Fruit fly (Drosophila melanogaster) whole organism, embryonic: ENCODE data around the gene CG17376.
A peak's percentile ranks its signal among the peaks of the same experiment; 100 is the strongest.

Experiments used
- B-H2 ChIP-seq: fragments of 200-800 bp; sonication (Bioruptor generic); optimal IDR thresholded peaks from 2 replicates; lab custom pipeline; 2018; ENCODE audit warnings: missing biosample characterization, mild to moderate bottlenecking, missing genetic modification characterization
- BEAF-32 ChIP-seq: fragments of 200-800 bp; sonication (Bioruptor generic); optimal IDR thresholded peaks from 3 replicates; lab custom pipeline; 2017; ENCODE audit warnings: missing biosample characterization, missing genetic modification characterization, mild to moderate bottlenecking, moderate library complexity, missing genetic modification reagents
- Bgb ChIP-seq: fragments of 200-800 bp; sonication (Bioruptor generic); IDR thresholded peaks from 2 replicates; pipeline ENCODE4 v1.3.6; 2022; ENCODE audit warnings: missing biosample characterization, missing genetic modification characterization; ENCODE audit not compliant: partially characterized antibody
- CG10654 ChIP-seq: fragments of 200-800 bp; sonication (Bioruptor generic); optimal IDR thresholded peaks from 2 replicates; lab custom pipeline; 2016; ENCODE audit warnings: missing biosample characterization, missing genetic modification characterization
- CG11398 ChIP-seq: fragments of 200-800 bp; sonication (Bioruptor generic); optimal IDR thresholded peaks from 2 replicates; lab custom pipeline; 2016; ENCODE audit warnings: missing biosample characterization, missing genetic modification characterization
- CG11723 ChIP-seq: fragments of 200-800 bp; sonication (Bioruptor generic); optimal IDR thresholded peaks from 2 replicates; lab custom pipeline; 2017; ENCODE audit warnings: missing biosample characterization, mild to moderate bottlenecking, missing genetic modification characterization
- CG12071 ChIP-seq: fragments of 200-800 bp; sonication (Bioruptor generic); optimal IDR thresholded peaks from 3 replicates; lab custom pipeline; 2018; ENCODE audit warnings: missing biosample characterization, mild to moderate bottlenecking, missing genetic modification characterization
- CG15011 ChIP-seq: fragments of 200-800 bp; sonication (Bioruptor generic); optimal IDR thresholded peaks from 3 replicates; lab custom pipeline; 2018; ENCODE audit warnings: missing biosample characterization, mild to moderate bottlenecking, missing genetic modification characterization
- CG15514 ChIP-seq: fragments of 200-800 bp; sonication (Bioruptor generic); optimal IDR thresholded peaks from 3 replicates; lab custom pipeline; 2017; ENCODE audit warnings: missing biosample characterization, missing genetic modification characterization, mild to moderate bottlenecking, moderate library complexity, missing genetic modification reagents
- CG17385 ChIP-seq: fragments of 200-800 bp; sonication (Bioruptor generic); optimal IDR thresholded peaks from 3 replicates; lab custom pipeline; 2018; ENCODE audit warnings: missing biosample characterization, mild to moderate bottlenecking, missing genetic modification characterization
- CG17568 ChIP-seq: fragments of 200-800 bp; sonication (Bioruptor generic); optimal IDR thresholded peaks from 2 replicates; lab custom pipeline; 2018; ENCODE audit warnings: missing biosample characterization, mild to moderate bottlenecking, missing genetic modification characterization, moderate library complexity
- CG32767 ChIP-seq: fragments of 200-800 bp; sonication (Bioruptor generic); IDR thresholded peaks from 2 replicates; pipeline ENCODE4 v1.3.6; 2022; ENCODE audit warnings: missing biosample characterization, missing genetic modification characterization
- CG3407 ChIP-seq: fragments of 200-800 bp; sonication (Bioruptor generic); optimal IDR thresholded peaks from 2 replicates; lab custom pipeline; 2018; ENCODE audit warnings: missing biosample characterization, mild to moderate bottlenecking, missing genetic modification characterization
- CG34422 ChIP-seq: fragments of 200-800 bp; sonication (Bioruptor generic); IDR thresholded peaks from 3 replicates; pipeline ENCODE4 v1.3.6; 2022; ENCODE audit warnings: missing biosample characterization, missing genetic modification characterization
- CG4282 ChIP-seq: fragments of 200-800 bp; sonication (Bioruptor generic); optimal IDR thresholded peaks from 2 replicates; lab custom pipeline; 2016; ENCODE audit warnings: missing biosample characterization, missing genetic modification characterization
- CG4424 ChIP-seq: fragments of 200-800 bp; sonication (Bioruptor generic); optimal IDR thresholded peaks from 3 replicates; lab custom pipeline; 2016; ENCODE audit warnings: missing biosample characterization, missing genetic modification characterization
- CG5245 ChIP-seq: fragments of 200-800 bp; sonication (Bioruptor generic); optimal IDR thresholded peaks from 3 replicates; lab custom pipeline; 2016; ENCODE audit warnings: missing biosample characterization, missing genetic modification characterization
- CG6791 ChIP-seq: fragments of 200-800 bp; sonication (Bioruptor generic); IDR thresholded peaks from 3 replicates; pipeline ENCODE4 v1.3.6; 2022; ENCODE audit warnings: missing biosample characterization, missing genetic modification characterization; ENCODE audit not compliant: partially characterized antibody
- CG7987 ChIP-seq: fragments of 200-800 bp; sonication (Bioruptor generic); optimal IDR thresholded peaks from 2 replicates; lab custom pipeline; 2018; ENCODE audit warnings: missing biosample characterization, mild to moderate bottlenecking, missing genetic modification characterization, moderate library complexity
- CG8478 ChIP-seq: fragments of >200 bp; optimal IDR thresholded peaks from 2 replicates; lab custom pipeline; 2018
- CG9215 ChIP-seq: fragments of 200-800 bp; sonication (Bioruptor generic); IDR thresholded peaks from 2 replicates; pipeline ENCODE4 v1.3.6; 2022; ENCODE audit warnings: missing biosample characterization, missing genetic modification characterization
- CG9727 ChIP-seq: fragments of 200-800 bp; sonication (Bioruptor generic); optimal IDR thresholded peaks from 3 replicates; lab custom pipeline; 2017; ENCODE audit warnings: missing biosample characterization, mild to moderate bottlenecking, missing genetic modification characterization
- Deaf1 ChIP-seq: fragments of 200-800 bp; optimal IDR thresholded peaks from 3 replicates; lab custom pipeline; 2019; ENCODE audit warnings: missing biosample characterization, mild to moderate bottlenecking, missing genetic modification characterization, moderate library complexity
- Doc2 ChIP-seq: fragments of 200-800 bp; sonication (Bioruptor generic); IDR thresholded peaks from 2 replicates; pipeline ENCODE4 v1.3.6; 2022; ENCODE audit warnings: missing biosample characterization, missing genetic modification characterization
- Hr78 ChIP-seq, 2 experiments: fragments of 200-800 bp in 1 of 2; fragments of >200 bp in 1 of 2; sonication (Bioruptor generic) in 1 of 2; optimal IDR thresholded peaks; 2 replicates each; lab custom pipeline; 2017 to 2019; ENCODE audit warnings: missing biosample characterization in 2 of 2, missing genetic modification characterization in 2 of 2, mild to moderate bottlenecking in 1 of 2, moderate library complexity in 1 of 2
- Opbp ChIP-seq: fragments of 200-800 bp; sonication (Bioruptor generic); IDR thresholded peaks from 3 replicates; pipeline ENCODE4 v1.3.6; 2022; ENCODE audit warnings: missing biosample characterization, missing genetic modification characterization; ENCODE audit not compliant: partially characterized antibody
- Ptx1 ChIP-seq: fragments of 200-800 bp; sonication (Bioruptor generic); IDR thresholded peaks from 2 replicates; pipeline ENCODE4 v1.3.6; 2022; ENCODE audit warnings: missing biosample characterization, missing genetic modification characterization
- Rfx ChIP-seq: fragments of 200-800 bp; sonication (Bioruptor generic); IDR thresholded peaks from 2 replicates; pipeline ENCODE4 v1.3.6; 2022; ENCODE audit warnings: missing biosample characterization, missing genetic modification characterization
- Six4 ChIP-seq: fragments of 200-800 bp; sonication (Bioruptor generic); optimal IDR thresholded peaks from 2 replicates; lab custom pipeline; 2016; ENCODE audit warnings: missing biosample characterization, missing genetic modification characterization
- bbx ChIP-seq: fragments of 200-800 bp; sonication (Bioruptor generic); IDR thresholded peaks from 2 replicates; pipeline ENCODE4 v1.3.6; 2022; ENCODE audit warnings: missing biosample characterization, missing genetic modification characterization; ENCODE audit not compliant: partially characterized antibody
- bigmax ChIP-seq: fragments of 200-800 bp; sonication (Bioruptor generic); optimal IDR thresholded peaks from 2 replicates; lab custom pipeline; 2018; ENCODE audit warnings: missing biosample characterization, mild to moderate bottlenecking, missing genetic modification characterization
- br ChIP-seq: fragments of >200 bp; optimal IDR thresholded peaks from 2 replicates; lab custom pipeline; 2017
- chinmo ChIP-seq: fragments of 200-800 bp; sonication (Bioruptor generic); IDR thresholded peaks from 4 replicates; pipeline ENCODE4 v1.3.6; 2022; ENCODE audit warnings: missing biosample characterization, missing genetic modification characterization; ENCODE audit not compliant: partially characterized antibody
- ci ChIP-seq: fragments of 200-800 bp; sonication (Bioruptor generic); IDR thresholded peaks from 3 replicates; pipeline ENCODE4 v1.3.6; 2022; ENCODE audit warnings: missing biosample characterization, missing genetic modification characterization
- danr ChIP-seq: fragments of 200-800 bp; sonication (Bioruptor generic); IDR thresholded peaks from 2 replicates; pipeline ENCODE4 v1.3.6; 2022; ENCODE audit warnings: missing biosample characterization, missing genetic modification characterization
- disco-r ChIP-seq: fragments of 200-800 bp; sonication (Bioruptor generic); optimal IDR thresholded peaks from 2 replicates; lab custom pipeline; 2016; ENCODE audit warnings: missing biosample characterization, missing genetic modification characterization
- dpn ChIP-seq, 2 experiments: fragments of 200-800 bp; sonication (Bioruptor generic); optimal IDR thresholded peaks; 3 replicates each; lab custom pipeline; 2016; ENCODE audit warnings: missing biosample characterization in 2 of 2, missing genetic modification characterization in 2 of 2
- ems ChIP-seq: fragments of 200-800 bp; sonication (Bioruptor generic); optimal IDR thresholded peaks from 3 replicates; lab custom pipeline; 2016; ENCODE audit warnings: missing biosample characterization, missing genetic modification characterization
- eyg ChIP-seq: fragments of 200-800 bp; sonication (Bioruptor generic); optimal IDR thresholded peaks from 3 replicates; lab custom pipeline; 2016; ENCODE audit warnings: missing biosample characterization, missing genetic modification characterization
- gsb-n ChIP-seq: fragments of 200-800 bp; sonication (Bioruptor generic); optimal IDR thresholded peaks from 3 replicates; lab custom pipeline; 2018; ENCODE audit warnings: missing biosample characterization, mild to moderate bottlenecking, missing genetic modification characterization
- gt ChIP-seq: fragments of 200-800 bp; sonication (Bioruptor generic); IDR thresholded peaks from 2 replicates; pipeline ENCODE4 v1.3.6; 2022; ENCODE audit warnings: missing biosample characterization, missing genetic modification characterization
- jigr1 ChIP-seq: fragments of 200-800 bp; sonication (Bioruptor generic); IDR thresholded peaks from 3 replicates; pipeline ENCODE4 v1.3.6; 2022; ENCODE audit warnings: missing biosample characterization, missing genetic modification characterization
- kah ChIP-seq: fragments of 200-800 bp; sonication (Bioruptor generic); optimal IDR thresholded peaks from 2 replicates; lab custom pipeline; 2018; ENCODE audit warnings: missing biosample characterization, mild to moderate bottlenecking, missing genetic modification characterization
- nmo ChIP-seq: fragments of 200-800 bp; sonication (Bioruptor generic); optimal IDR thresholded peaks from 2 replicates; lab custom pipeline; 2018; ENCODE audit warnings: missing biosample characterization, mild to moderate bottlenecking, missing genetic modification characterization, moderate library complexity
- nom ChIP-seq: fragments of 200-800 bp; sonication (Bioruptor generic); optimal IDR thresholded peaks from 2 replicates; lab custom pipeline; 2017; ENCODE audit warnings: missing biosample characterization, missing genetic modification characterization, mild to moderate bottlenecking, moderate library complexity, missing genetic modification reagents
- sd ChIP-seq: fragments of 200-800 bp; sonication (Bioruptor generic); optimal IDR thresholded peaks from 3 replicates; lab custom pipeline; 2018; ENCODE audit warnings: missing biosample characterization, mild to moderate bottlenecking, missing genetic modification characterization, moderate library complexity
- sima ChIP-seq: fragments of 200-800 bp; sonication (Bioruptor generic); optimal IDR thresholded peaks from 2 replicates; lab custom pipeline; 2016; ENCODE audit warnings: missing biosample characterization, missing genetic modification characterization
- sug ChIP-seq: fragments of 200-800 bp; optimal IDR thresholded peaks from 2 replicates; lab custom pipeline; 2019; ENCODE audit warnings: missing biosample characterization, mild to moderate bottlenecking, missing genetic modification characterization, moderate library complexity
- trem ChIP-seq: fragments of 200-800 bp; optimal IDR thresholded peaks from 3 replicates; lab custom pipeline; 2019; ENCODE audit warnings: missing biosample characterization, mild to moderate bottlenecking, missing genetic modification characterization, moderate library complexity
- trh ChIP-seq: fragments of 200-800 bp; sonication (Bioruptor generic); optimal IDR thresholded peaks from 2 replicates; lab custom pipeline; 2016; ENCODE audit warnings: missing biosample characterization, missing genetic modification characterization
- unc-4 ChIP-seq: fragments of 200-800 bp; sonication (Bioruptor generic); IDR thresholded peaks from 2 replicates; pipeline ENCODE4 v1.3.6; 2022; ENCODE audit warnings: missing biosample characterization, missing genetic modification characterization; ENCODE audit not compliant: partially characterized antibody

CG17376 gene

DNA sequence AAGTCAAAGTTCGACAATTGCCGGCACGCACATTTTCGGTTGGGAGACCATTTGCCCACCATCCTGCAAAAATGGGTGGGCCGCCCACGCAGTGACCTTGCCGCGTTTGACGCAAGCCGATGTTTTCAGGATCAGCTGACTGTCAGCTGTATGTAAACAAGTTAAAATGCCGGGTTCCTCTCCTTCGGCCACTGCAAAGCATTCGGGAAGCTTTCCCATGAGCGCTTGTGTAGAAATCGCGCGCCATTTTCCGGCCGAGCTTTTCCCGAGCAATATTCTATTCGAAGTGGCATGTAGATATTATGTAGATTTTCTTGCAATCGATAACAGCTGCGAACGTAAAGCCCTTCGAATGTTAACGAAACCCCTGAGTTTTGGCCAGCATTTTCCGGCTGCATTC is 27.0 kb downstream of the CG17376 start, which contains the start of gene CG17378 (continued):
- TF ChIP-seq gsb-n (tag; lab: Kevin White, UChicago) (no peak), Deaf1 (tag; lab: Kevin White, UChicago) (peak; percentile 75), eyg (GFP tag; lab: Kevin White, UChicago) (no peak), CG5245 (no peak), danr (GFP tag; lab: Robert Waterston, UW) (no peak), nmo (no peak), CG6791 (GFP tag; lab: Robert Waterston, UW) (no peak), bbx (GFP tag; lab: Robert Waterston, UW) (no peak), CG17385 (GFP tag; lab: Kevin White, UChicago) (no peak), Doc2 (no peak), bigmax (GFP tag; lab: Kevin White, UChicago) (no peak), CG12071 (GFP tag; lab: Kevin White, UChicago) (no peak), CG8478 (lab: Kevin White, UChicago) (no peak), Opbp (GFP tag; lab: Robert Waterston, UW) (no peak), dpn (GFP tag; optimal IDR thresholded peaks at IDR 0.05; lab: Kevin White, UChicago) (no peak), nom (no peak), CG34422 (GFP tag; lab: Robert Waterston, UW) (peak; percentile 62; the same call in 1 of the 3 replicates), trem (tag; lab: Kevin White, UChicago) (no peak), CG15011 (GFP tag; lab: Kevin White, UChicago) (no peak), CG9727 (GFP tag; lab: Kevin White, UChicago) (no peak), CG11723 (GFP tag; lab: Kevin White, UChicago) (no peak), CG17568 (GFP tag; lab: Kevin White, UChicago) (no peak), CG15514 (peak; percentile 20), jigr1 (GFP tag; lab: Robert Waterston, UW) (no peak), CG11398 (no peak), sug (tag; lab: Kevin White, UChicago) (no peak), Rfx (GFP tag; lab: Robert Waterston, UW) (peak; percentile 22; the same call in 1 of the 2 replicates), BEAF-32 (GFP tag; lab: Kevin White, UChicago) (peak; percentile 12), CG9215 (GFP tag; lab: Robert Waterston, UW) (no peak), kah (GFP tag; lab: Kevin White, UChicago) (no peak), CG3407 (GFP tag; lab: Kevin White, UChicago) (no peak), CG4282 (GFP tag; lab: Kevin White, UChicago) (no peak), ems (GFP tag; lab: Kevin White, UChicago) (no peak), br (lab: Kevin White, UChicago) (no peak), disco-r (GFP tag; lab: Kevin White, UChicago) (no peak), chinmo (no peak), sima (GFP tag; lab: Kevin White, UChicago) (no peak), Bgb (GFP tag; lab: Robert Waterston, UW) (peak; percentile 49; the same call in 1 of the 2 replicates), CG10654 (GFP tag; lab: Kevin White, UChicago) (no peak), Hr78 (GFP tag; optimal IDR thresholded peaks at IDR 0.05; lab: Kevin White, UChicago) (no peak), Six4 (no peak), unc-4 (GFP tag; lab: Robert Waterston, UW) (peak; percentile 42; the same call in 1 of the 2 replicates), ci (GFP tag; lab: Robert Waterston, UW) (0 out of 3 replicates have a peak, but pooled peaks have one; percentile 16), CG7987 (no peak), gt (GFP tag; lab: Robert Waterston, UW) (no peak), CG32767 (GFP tag; lab: Robert Waterston, UW) (0 out of 2 replicates have a peak, but pooled peaks have one; percentile 7), sd (tag; lab: Kevin White, UChicago) (no peak), CG4424 (GFP tag; lab: Kevin White, UChicago) (no peak), Ptx1 (GFP tag; lab: Robert Waterston, UW) (no peak), B-H2 (no peak), trh (GFP tag; lab: Kevin White, UChicago) (no peak)
